Worm (Caenorhabditis elegans) whole organism, L4/young adult: ENCODE results near the gene cyp-34A9.

Experiments used
- W03F9.2 ChIP-seq: fragments of 150-350 bp; optimal IDR thresholded peaks from 2 replicates; lab custom pipeline; 2014; ENCODE audit warnings: missing biosample characterization, missing genetic modification characterization
- dao-5 ChIP-seq: sonication (generic microtip); optimal IDR thresholded peaks from 2 replicates; lab custom pipeline; 2016; ENCODE audit warnings: missing genotype, missing genetic modification characterization, moderate library complexity, missing compliant biosample characterization
- him-1 ChIP-seq: sonication (generic microtip); optimal IDR thresholded peaks from 2 replicates; lab custom pipeline; 2016; ENCODE audit warnings: missing genotype, missing genetic modification reagents, missing genetic modification characterization, missing compliant biosample characterization

DNA sequence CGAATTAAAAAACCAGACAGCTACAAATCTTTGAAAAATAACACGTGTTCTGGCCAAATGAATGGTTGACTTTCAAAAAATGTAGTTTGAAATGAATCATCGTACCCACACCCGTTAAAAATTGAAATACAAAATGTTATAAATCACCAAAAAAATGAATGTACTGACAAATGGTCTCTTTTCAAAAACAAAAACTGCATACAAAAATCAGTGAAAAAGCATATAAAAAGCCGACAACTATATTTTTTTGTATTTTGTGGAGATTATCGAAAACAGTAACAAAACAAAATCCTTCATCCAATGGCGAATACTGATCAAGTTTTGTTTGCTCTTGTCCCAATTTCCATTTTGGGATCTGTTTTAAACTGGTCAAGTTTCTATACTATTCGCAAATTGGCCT, 51.1 kb downstream of the cyp-34A9 start, which contains the start of gene srx-66:
- TF ChIP-seq dao-5 (tag; lab: Kevin White, UChicago) (no peak), him-1 (tag; lab: Kevin White, UChicago) (no peak), W03F9.2 (tag; lab: Kevin White, UChicago) (no peak)
